Fruit fly (Drosophila melanogaster) whole organism, pupa: ENCODE data around the gene CG8042.

Source experiments
- CG32121 ChIP-seq: fragments of 200-800 bp; sonication (Bioruptor generic); IDR thresholded peaks from 2 replicates; pipeline ENCODE4 v1.3.6; 2022; ENCODE audit warnings: missing biosample characterization, missing genetic modification characterization
- Pif1A ChIP-seq: fragments of 200-800 bp; sonication (Bioruptor generic); optimal IDR thresholded peaks from 3 replicates; lab custom pipeline; 2016; ENCODE audit warnings: missing biosample characterization, missing genetic modification characterization
- rn ChIP-seq: fragments of 200-800 bp; sonication (Bioruptor generic); IDR thresholded peaks from 2 replicates; pipeline ENCODE4 v1.3.6; 2022; ENCODE audit warnings: missing biosample characterization, missing genetic modification characterization

DNA sequence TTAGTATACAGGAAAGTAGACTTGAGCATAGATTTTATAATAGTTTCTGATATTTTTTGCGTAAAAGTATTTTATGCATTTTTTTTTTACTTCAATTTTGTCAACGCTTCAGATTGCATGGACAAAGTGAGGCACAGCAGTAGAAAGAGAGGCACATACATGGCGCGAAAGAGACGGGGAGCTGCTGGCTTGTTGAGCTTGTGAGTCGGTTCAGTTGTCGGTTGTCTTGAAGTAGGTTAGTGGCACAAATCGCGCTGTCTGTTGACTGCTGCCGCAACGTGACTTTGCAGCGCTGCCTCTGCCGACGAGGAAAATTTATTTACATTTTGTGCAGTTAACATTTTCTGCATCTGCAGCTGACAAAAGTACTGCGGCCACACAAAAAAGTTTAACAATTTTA lies 31.0 kb upstream of the CG8042 start:
- no peak for TF ChIP-seq CG32121 (GFP tag; lab: Robert Waterston, UW)
- TF ChIP-seq rn (GFP tag; lab: Robert Waterston, UW): no peak
- TF ChIP-seq Pif1A (GFP tag; lab: Kevin White, UChicago): no peak
